Worm (Caenorhabditis elegans) whole organism, L4/young adult: ENCODE measurements around the gene R07E4.3.

Experiments
- W03F9.2 ChIP-seq: fragments of 150-350 bp; optimal IDR thresholded peaks from 2 replicates; lab custom pipeline; 2014; ENCODE audit warnings: missing biosample characterization, missing genetic modification characterization
- dao-5 ChIP-seq: sonication (generic microtip); optimal IDR thresholded peaks from 2 replicates; lab custom pipeline; 2016; ENCODE audit warnings: missing genotype, missing genetic modification characterization, moderate library complexity, missing compliant biosample characterization
- him-1 ChIP-seq: sonication (generic microtip); optimal IDR thresholded peaks from 2 replicates; lab custom pipeline; 2016; ENCODE audit warnings: missing genotype, missing genetic modification reagents, missing genetic modification characterization, missing compliant biosample characterization

ce11 chrX:5941325-5941724 lies 11.9 kb upstream of the R07E4.3 start:
- TF ChIP-seq W03F9.2 (tag; lab: Kevin White, UChicago) (no peak), dao-5 (tag; lab: Kevin White, UChicago) (no peak), him-1 (tag; lab: Kevin White, UChicago) (no peak)
